Worm (Caenorhabditis elegans) whole organism, early embryonic: ENCODE data around the gene C55A6.12.

Experiments
- ceh-13 ChIP-seq: fragments of 200-800 bp; sonication (Bioruptor generic); optimal IDR thresholded peaks from 2 replicates; lab custom pipeline; 2018; ENCODE audit warnings: mild to moderate bottlenecking, missing genetic modification characterization, missing compliant biosample characterization
- hmg-4 ChIP-seq: fragments of 200-800 bp; sonication (Bioruptor generic); optimal IDR thresholded peaks from 2 replicates; lab custom pipeline; 2018; ENCODE audit warnings: mild to moderate bottlenecking, missing genetic modification characterization, missing compliant biosample characterization
- hnd-1 ChIP-seq: sonication (generic microtip); optimal IDR thresholded peaks from 2 replicates; lab custom pipeline; 2016; ENCODE audit warnings: missing genetic modification characterization, missing compliant biosample characterization

DNA sequence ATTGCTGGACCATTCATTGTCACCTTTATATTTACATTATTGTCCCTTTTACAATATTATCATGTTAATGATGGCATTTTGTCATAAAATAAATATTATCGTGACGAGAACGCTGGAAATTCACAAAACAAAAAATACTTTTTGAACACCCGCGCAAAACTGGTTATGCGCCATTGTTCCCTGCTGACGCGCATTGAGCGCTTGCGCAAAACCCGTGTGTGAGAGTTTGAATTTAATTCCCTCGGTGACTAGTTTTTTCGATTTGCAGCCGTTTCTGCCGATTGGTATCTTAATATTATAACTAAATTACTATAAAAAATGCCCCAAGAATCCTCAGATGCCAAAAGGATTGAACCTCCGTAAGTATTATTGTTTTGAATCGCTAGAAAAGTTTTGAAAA, 18.5 kb upstream of the C55A6.12 start, which contains the start of gene pafo-1:
- peak; percentile 27 for TF ChIP-seq hmg-4
- TF ChIP-seq ceh-13, result no peak
- TF ChIP-seq hnd-1, result no peak
